Fruit fly (Drosophila melanogaster) whole organism, prepupa: ENCODE data around the gene HIPP1.

Source experiments
- CG11294 ChIP-seq: fragments of 200-800 bp; sonication (Bioruptor generic); IDR thresholded peaks from 2 replicates; pipeline ENCODE4 v1.3.6; 2022; ENCODE audit warnings: missing biosample characterization, missing genetic modification characterization
- CG11762 ChIP-seq: fragments of 200-800 bp; sonication (Bioruptor generic); optimal IDR thresholded peaks from 3 replicates; lab custom pipeline; 2016; ENCODE audit warnings: missing biosample characterization, missing genetic modification characterization; ENCODE audit not compliant: insufficient read depth
- CG11902 ChIP-seq: fragments of 200-800 bp; sonication (Bioruptor generic); optimal IDR thresholded peaks from 3 replicates; lab custom pipeline; 2016; ENCODE audit warnings: missing biosample characterization, missing genetic modification characterization
- CG15336 ChIP-seq: fragments of 200-800 bp; sonication (Bioruptor generic); IDR thresholded peaks from 2 replicates; pipeline ENCODE4 v1.3.6; 2022; ENCODE audit warnings: missing biosample characterization, missing genetic modification characterization
- CG1621 ChIP-seq: fragments of 200-800 bp; sonication (Bioruptor generic); optimal IDR thresholded peaks from 3 replicates; lab custom pipeline; 2018; ENCODE audit warnings: missing biosample characterization, mild to moderate bottlenecking, missing genetic modification characterization
- CG3032 ChIP-seq: fragments of 200-800 bp; optimal IDR thresholded peaks from 2 replicates; lab custom pipeline; 2019; ENCODE audit warnings: missing biosample characterization, mild to moderate bottlenecking, missing genetic modification characterization, moderate library complexity
- CG31627 ChIP-seq: fragments of 200-800 bp; sonication (Bioruptor generic); optimal IDR thresholded peaks from 3 replicates; lab custom pipeline; 2016; ENCODE audit warnings: missing biosample characterization, missing genetic modification characterization
- CG32006 ChIP-seq: fragments of 200-800 bp; sonication (Bioruptor generic); optimal IDR thresholded peaks from 3 replicates; lab custom pipeline; 2017; ENCODE audit warnings: missing biosample characterization, mild to moderate bottlenecking, missing genetic modification characterization
- CG34406 ChIP-seq: fragments of 200-800 bp; sonication (Bioruptor generic); optimal IDR thresholded peaks from 3 replicates; lab custom pipeline; 2016; ENCODE audit warnings: missing biosample characterization, missing genetic modification characterization
- CG3919 ChIP-seq: fragments of 200-800 bp; sonication (Bioruptor generic); optimal IDR thresholded peaks from 3 replicates; lab custom pipeline; 2016; ENCODE audit warnings: missing biosample characterization, missing genetic modification characterization
- CG4318 ChIP-seq: fragments of 200-800 bp; sonication (Bioruptor generic); optimal IDR thresholded peaks from 3 replicates; lab custom pipeline; 2017; ENCODE audit warnings: missing biosample characterization, mild to moderate bottlenecking, missing genetic modification characterization
- CG6163 ChIP-seq: fragments of 200-800 bp; sonication (Bioruptor generic); IDR thresholded peaks from 3 replicates; pipeline ENCODE4 v1.3.6; 2022; ENCODE audit warnings: missing biosample characterization, missing genetic modification characterization
- CG6276 ChIP-seq: fragments of 200-800 bp; sonication (Bioruptor generic); optimal IDR thresholded peaks from 2 replicates; lab custom pipeline; 2017; ENCODE audit warnings: missing biosample characterization, mild to moderate bottlenecking, missing genetic modification characterization
- CG6792 ChIP-seq: fragments of 200-800 bp; sonication (Bioruptor generic); optimal IDR thresholded peaks from 3 replicates; lab custom pipeline; 2016; ENCODE audit warnings: missing biosample characterization, missing genetic modification characterization
- CG6808 ChIP-seq: fragments of 200-800 bp; sonication (Bioruptor generic); optimal IDR thresholded peaks from 3 replicates; lab custom pipeline; 2017; ENCODE audit warnings: missing biosample characterization, missing genetic modification characterization, mild to moderate bottlenecking, moderate library complexity, missing genetic modification reagents
- CG6854 ChIP-seq: fragments of 200-800 bp; sonication (Bioruptor generic); optimal IDR thresholded peaks from 2 replicates; lab custom pipeline; 2017; ENCODE audit warnings: missing biosample characterization, mild to moderate bottlenecking, missing genetic modification characterization
- CG7368 ChIP-seq: fragments of 200-800 bp; sonication (Bioruptor generic); optimal IDR thresholded peaks from 3 replicates; lab custom pipeline; 2016; ENCODE audit warnings: missing biosample characterization, missing genetic modification characterization
- CG8119 ChIP-seq: fragments of 200-800 bp; sonication (Bioruptor generic); IDR thresholded peaks from 3 replicates; pipeline ENCODE4 v1.3.6; 2022; ENCODE audit warnings: missing biosample characterization, missing genetic modification characterization
- CG8319 ChIP-seq: fragments of 200-800 bp; sonication (Bioruptor generic); optimal IDR thresholded peaks from 3 replicates; lab custom pipeline; 2016; ENCODE audit warnings: missing biosample characterization, missing genetic modification characterization
- Eip75B ChIP-seq: fragments of 200-800 bp; sonication (Bioruptor generic); optimal IDR thresholded peaks from 3 replicates; lab custom pipeline; 2016; ENCODE audit warnings: missing biosample characterization, missing genetic modification characterization
- Eip78C ChIP-seq: fragments of 200-800 bp; sonication (Bioruptor generic); peaks from one replicate; lab custom pipeline; 2016; ENCODE audit warnings: missing biosample characterization, missing genetic modification characterization
- Eip93F ChIP-seq: fragments of 200-800 bp; sonication (Bioruptor generic); optimal IDR thresholded peaks from 2 replicates; lab custom pipeline; 2016; ENCODE audit warnings: missing biosample characterization, mild to moderate bottlenecking, missing genetic modification characterization
- Ets21C ChIP-seq: fragments of 200-800 bp; sonication (Bioruptor generic); optimal IDR thresholded peaks from 3 replicates; lab custom pipeline; 2016; ENCODE audit warnings: missing biosample characterization, missing genetic modification characterization
- Ets96B ChIP-seq: fragments of 200-800 bp; optimal IDR thresholded peaks from 2 replicates; lab custom pipeline; 2019; ENCODE audit warnings: missing biosample characterization, mild to moderate bottlenecking, missing genetic modification characterization, moderate library complexity
- Gug ChIP-seq: fragments of 200-800 bp; sonication (Bioruptor generic); IDR thresholded peaks from 2 replicates; pipeline ENCODE4 v1.3.6; 2022; ENCODE audit warnings: missing biosample characterization, missing genetic modification characterization
- Hr38 ChIP-seq: sonication (Bioruptor generic); optimal IDR thresholded peaks from 2 replicates; lab custom pipeline; 2016; ENCODE audit warnings: missing biosample characterization, missing genetic modification characterization
- Hr39 ChIP-seq: fragments of 200-800 bp; sonication (Bioruptor generic); optimal IDR thresholded peaks from 2 replicates; lab custom pipeline; 2016; ENCODE audit warnings: missing biosample characterization, missing genetic modification characterization
- Hr4 ChIP-seq: fragments of 200-800 bp; sonication (Bioruptor generic); optimal IDR thresholded peaks from 3 replicates; lab custom pipeline; 2016; ENCODE audit warnings: missing biosample characterization, missing genetic modification characterization
- Met ChIP-seq: fragments of 200-800 bp; sonication (Bioruptor generic); optimal IDR thresholded peaks from 3 replicates; lab custom pipeline; 2016; ENCODE audit warnings: missing biosample characterization, missing genetic modification characterization
- OdsH ChIP-seq: fragments of 200-800 bp; sonication (Bioruptor generic); optimal IDR thresholded peaks from 3 replicates; lab custom pipeline; 2016; ENCODE audit warnings: missing biosample characterization, missing genetic modification characterization
- Smox ChIP-seq: fragments of 200-800 bp; sonication (Bioruptor generic); optimal IDR thresholded peaks from 3 replicates; lab custom pipeline; 2016; ENCODE audit warnings: missing biosample characterization, missing genetic modification characterization
- Sox14 ChIP-seq: fragments of 200-800 bp; sonication (Bioruptor generic); optimal IDR thresholded peaks from 3 replicates; lab custom pipeline; 2016; ENCODE audit warnings: missing biosample characterization, missing genetic modification characterization
- Sox15 ChIP-seq: fragments of 200-800 bp; sonication (Bioruptor generic); optimal IDR thresholded peaks from 3 replicates; lab custom pipeline; 2016; ENCODE audit warnings: missing biosample characterization, missing genetic modification characterization
- achi ChIP-seq: fragments of 200-800 bp; sonication (Bioruptor generic); optimal IDR thresholded peaks from 3 replicates; lab custom pipeline; 2016; ENCODE audit warnings: missing biosample characterization, missing genetic modification characterization
- acj6 ChIP-seq: fragments of 200-800 bp; sonication (Bioruptor generic); optimal IDR thresholded peaks from 3 replicates; lab custom pipeline; 2016; ENCODE audit warnings: missing biosample characterization, missing genetic modification characterization
- cyc ChIP-seq: fragments of 200-800 bp; sonication (Bioruptor generic); optimal IDR thresholded peaks from 3 replicates; lab custom pipeline; 2016; ENCODE audit warnings: missing biosample characterization, missing genetic modification characterization
- dac ChIP-seq: fragments of 200-800 bp; sonication (Bioruptor generic); optimal IDR thresholded peaks from 2 replicates; lab custom pipeline; 2017; ENCODE audit warnings: missing biosample characterization, mild to moderate bottlenecking, missing genetic modification characterization
- eg ChIP-seq: fragments of 200-800 bp; sonication (Bioruptor generic); IDR thresholded peaks from 3 replicates; pipeline ENCODE4 v1.3.6; 2022; ENCODE audit warnings: missing biosample characterization, missing genetic modification characterization
- esn ChIP-seq: fragments of 200-800 bp; sonication (Bioruptor generic); optimal IDR thresholded peaks from 2 replicates; lab custom pipeline; 2016; ENCODE audit warnings: missing biosample characterization, mild to moderate bottlenecking, missing genetic modification characterization, moderate library complexity
- fd59A ChIP-seq: fragments of 200-800 bp; sonication (Bioruptor generic); optimal IDR thresholded peaks from 2 replicates; lab custom pipeline; 2017; ENCODE audit warnings: missing biosample characterization, mild to moderate bottlenecking, missing genetic modification characterization, missing genetic modification reagents
- fd85E ChIP-seq: fragments of 200-800 bp; sonication (Bioruptor generic); optimal IDR thresholded peaks from 3 replicates; lab custom pipeline; 2016; ENCODE audit warnings: missing biosample characterization, missing genetic modification characterization
- fkh ChIP-seq: fragments of 200-800 bp; sonication (Bioruptor generic); optimal IDR thresholded peaks from 3 replicates; lab custom pipeline; 2017; ENCODE audit warnings: missing biosample characterization, mild to moderate bottlenecking, missing genetic modification characterization, moderate library complexity
- lz ChIP-seq: fragments of 200-800 bp; sonication (Bioruptor generic); optimal IDR thresholded peaks from 3 replicates; lab custom pipeline; 2016; ENCODE audit warnings: missing biosample characterization, missing genetic modification characterization
- net ChIP-seq: fragments of 200-800 bp; sonication (Bioruptor generic); optimal IDR thresholded peaks from 3 replicates; lab custom pipeline; 2016; ENCODE audit warnings: missing biosample characterization, missing genetic modification characterization
- pdm3 ChIP-seq: fragments of 200-800 bp; sonication (Bioruptor generic); optimal IDR thresholded peaks from 3 replicates; lab custom pipeline; 2016; ENCODE audit warnings: missing biosample characterization, missing genetic modification characterization
- salr ChIP-seq, 2 experiments: fragments of 200-800 bp; sonication (Bioruptor generic); optimal IDR thresholded peaks; 3 replicates each; lab custom pipeline; 2016 to 2018; ENCODE audit warnings: missing biosample characterization in 2 of 2, missing genetic modification characterization in 2 of 2, mild to moderate bottlenecking in 1 of 2
- spab ChIP-seq: fragments of 200-800 bp; sonication (Bioruptor generic); optimal IDR thresholded peaks from 2 replicates; lab custom pipeline; 2017; ENCODE audit warnings: missing biosample characterization, mild to moderate bottlenecking, missing genetic modification characterization, missing genetic modification reagents
- ss ChIP-seq, 2 experiments: fragments of 200-800 bp; sonication (Bioruptor generic); optimal IDR thresholded peaks; 2 replicates in 1 of 2; 3 replicates in 1 of 2; lab custom pipeline; 2017 to 2018; ENCODE audit warnings: mild to moderate bottlenecking in 2 of 2, missing biosample characterization in 2 of 2, missing genetic modification characterization in 2 of 2, moderate library complexity in 1 of 2
- svp ChIP-seq: fragments of 200-800 bp; sonication (Bioruptor generic); peaks from one replicate; lab custom pipeline; 2016; ENCODE audit warnings: missing biosample characterization, missing genetic modification characterization
- topi ChIP-seq: fragments of 200-800 bp; sonication (Bioruptor generic); optimal IDR thresholded peaks from 3 replicates; lab custom pipeline; 2016; ENCODE audit warnings: missing biosample characterization, missing genetic modification characterization
- vri ChIP-seq: fragments of 200-800 bp; sonication (Bioruptor generic); optimal IDR thresholded peaks from 3 replicates; lab custom pipeline; 2016; ENCODE audit warnings: missing biosample characterization, mild to moderate bottlenecking, missing genetic modification characterization

HIPP1 gene

dm6 chr3L:20771001-20771890 is 38.2 kb upstream of the HIPP1 start, which contains the start of the genes CG4042 and Pitslre:
Gene CG4042 (minus strand): TSS chr3L:20771507.
Gene Pitslre (plus strand): TSS chr3L:20771528.
- TF ChIP-seq spab = no peak
- TF ChIP-seq Smox (GFP tag; lab: Kevin White, UChicago) = peak; percentile 51
- TF ChIP-seq cyc = peak; percentile 29
- no peak for TF ChIP-seq CG8119 (GFP tag; lab: Robert Waterston, UW)
- TF ChIP-seq Hr39 (GFP tag; lab: Kevin White, UChicago) = peak; percentile 28
- TF ChIP-seq Gug (GFP tag; lab: Robert Waterston, UW) = 0 out of 2 replicates have a peak, but pooled peaks have one; percentile 17
- TF ChIP-seq CG8319 (GFP tag; lab: Kevin White, UChicago) = no peak
- no peak for TF ChIP-seq topi
- no peak for TF ChIP-seq fkh (GFP tag; lab: Kevin White, UChicago)
- TF ChIP-seq CG4318 (GFP tag; lab: Kevin White, UChicago) = no peak
- TF ChIP-seq Hr38 (GFP tag; lab: Kevin White, UChicago) = no peak
- TF ChIP-seq dac (GFP tag; lab: Kevin White, UChicago) = no peak
- no peak for TF ChIP-seq CG15336
- TF ChIP-seq fd59A (GFP tag; lab: Kevin White, UChicago) = no peak
- TF ChIP-seq fd85E (GFP tag; lab: Kevin White, UChicago) = no peak
- TF ChIP-seq acj6 (GFP tag; lab: Kevin White, UChicago) = peak; percentile 66
- TF ChIP-seq Sox14 (GFP tag; lab: Kevin White, UChicago) = peak; percentile 13
- TF ChIP-seq CG1621 (tag; lab: Kevin White, UChicago) = no peak
- TF ChIP-seq ss (GFP tag; optimal IDR thresholded peaks at IDR 0.05; lab: Kevin White, UChicago) = no peak
- TF ChIP-seq CG6163 (GFP tag; lab: Robert Waterston, UW) = no peak
- TF ChIP-seq Met (GFP tag; lab: Kevin White, UChicago) = peak; percentile 40
- TF ChIP-seq CG6792 (GFP tag; lab: Kevin White, UChicago) = peak; percentile 34
- TF ChIP-seq Eip78C = peak; percentile 76
- peak; percentile 58 for TF ChIP-seq esn (GFP tag; lab: Kevin White, UChicago)
- peak; percentile 57 for TF ChIP-seq Hr4 (GFP tag; lab: Kevin White, UChicago)
- TF ChIP-seq CG3032 = peak; percentile 47
- TF ChIP-seq CG6854 (GFP tag; lab: Kevin White, UChicago) = no peak
- peak; percentile 12 for TF ChIP-seq Ets21C (GFP tag; lab: Kevin White, UChicago)
- TF ChIP-seq CG3919 (GFP tag; lab: Kevin White, UChicago) = peak; percentile 66
- no peak for TF ChIP-seq CG7368 (GFP tag; lab: Kevin White, UChicago)
- TF ChIP-seq CG32006 = peak; percentile 29
- peak; percentile 49 for TF ChIP-seq CG11762 (GFP tag; lab: Kevin White, UChicago)
- no peak for TF ChIP-seq CG11294 (GFP tag; lab: Robert Waterston, UW)
- no peak for TF ChIP-seq CG6808 (GFP tag; lab: Kevin White, UChicago)
- no peak for TF ChIP-seq CG6276 (GFP tag; lab: Kevin White, UChicago)
- peak; percentile 17 for TF ChIP-seq Ets96B (tag; lab: Kevin White, UChicago)
- peak; percentile 60 for TF ChIP-seq OdsH (GFP tag; lab: Kevin White, UChicago)
- peak; percentile 24 for TF ChIP-seq CG11902 (GFP tag; lab: Kevin White, UChicago)
- TF ChIP-seq svp = no peak
- TF ChIP-seq Eip93F (GFP tag; lab: Kevin White, UChicago) = no peak
- TF ChIP-seq Eip75B (GFP tag; lab: Kevin White, UChicago) = peak; percentile 48
- TF ChIP-seq CG31627 (GFP tag; lab: Kevin White, UChicago) = peak; percentile 18
- peak; percentile 25 for TF ChIP-seq Sox15
- peak in 1 of 2 experiments; percentile 64 for TF ChIP-seq salr (GFP tag; optimal IDR thresholded peaks at IDR 0.05; lab: Kevin White, UChicago)
- TF ChIP-seq CG34406 (GFP tag; lab: Kevin White, UChicago) = peak; percentile 57
- peak; percentile 59 for TF ChIP-seq achi
- TF ChIP-seq net (GFP tag; lab: Kevin White, UChicago) = peak; percentile 15
- TF ChIP-seq lz (GFP tag; lab: Kevin White, UChicago) = peak; percentile 30
- TF ChIP-seq eg = peak; percentile 36; the same call in 1 of the 3 replicates
- peak; percentile 41 for TF ChIP-seq pdm3 (GFP tag; lab: Kevin White, UChicago)
- no peak for TF ChIP-seq vri (GFP tag; lab: Kevin White, UChicago)
